Fruit fly (Drosophila melanogaster): ENCODE data around the gene CG34426.

The CG34426 gene

DNA sequence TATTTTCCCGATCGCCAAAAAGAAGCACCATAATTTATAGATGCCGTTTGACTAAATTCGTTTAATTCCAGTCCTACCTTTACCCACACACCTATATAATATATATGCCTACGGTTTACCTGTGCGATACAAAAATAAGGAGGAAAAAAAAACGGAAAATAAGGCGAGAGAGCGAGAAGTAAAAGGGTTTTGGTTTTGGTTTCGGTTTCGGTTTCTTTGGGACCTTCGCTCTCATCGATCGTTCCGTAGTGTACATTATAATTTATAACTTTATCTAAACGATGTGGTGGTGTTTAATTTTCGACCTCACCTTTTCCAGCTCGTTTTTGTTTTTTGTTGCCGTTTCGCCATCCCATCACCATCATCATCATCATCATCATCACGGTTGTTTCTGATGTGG, 23.3 kb downstream of the CG34426 start (continued):
- TF ChIP-seq OdsH (GFP tag; optimal IDR thresholded peaks at IDR 0.05) (no peak), Sp1 (GFP tag; optimal IDR thresholded peaks at IDR 0.05) (no peak)

DNA sequence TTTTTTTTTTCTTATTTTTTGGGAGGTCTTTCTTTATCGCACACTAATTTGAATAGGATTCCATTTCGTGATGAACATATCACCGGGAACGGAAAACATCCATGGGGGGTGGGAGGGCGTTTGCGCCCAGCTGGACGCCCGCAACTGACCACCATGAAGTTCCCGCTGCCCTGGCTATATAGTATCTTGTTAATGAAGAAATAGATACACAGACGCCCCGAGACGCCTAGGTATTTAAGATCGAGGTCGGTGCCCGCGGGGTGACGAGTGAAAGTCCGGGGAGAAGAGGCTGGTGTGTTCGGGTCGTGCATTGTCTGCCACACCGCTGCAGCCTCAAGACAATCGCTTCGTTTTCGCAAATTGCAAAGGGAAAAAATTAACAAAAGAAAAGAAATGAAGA, 23.8 kb downstream of the CG34426 start:
- TF ChIP-seq br (GFP tag; optimal IDR thresholded peaks at IDR 0.05) (no peak), psq (GFP tag; optimal IDR thresholded peaks at IDR 0.05) (no peak), Myc (optimal IDR thresholded peaks at IDR 0.05) (no peak), Hr78 (GFP tag; optimal IDR thresholded peaks at IDR 0.05) (no peak), usp (GFP tag; optimal IDR thresholded peaks at IDR 0.05) (no peak), Sp1 (GFP tag; optimal IDR thresholded peaks at IDR 0.05) (no peak), GATAd (GFP tag; optimal IDR thresholded peaks at IDR 0.05) (no peak), Jra (GFP tag; optimal IDR thresholded peaks at IDR 0.05) (no peak), CG9705 (GFP tag; optimal IDR thresholded peaks at IDR 0.05) (no peak), lola (GFP tag; optimal IDR thresholded peaks at IDR 0.05) (no peak), Abd-B (GFP tag; optimal IDR thresholded peaks at IDR 0.05) (no peak), dmrt93B (GFP tag; optimal IDR thresholded peaks at IDR 0.05) (no peak), dsf (GFP tag; optimal IDR thresholded peaks at IDR 0.05; ENCODE audit: borderline replicate concordance) (no peak), Dfd (GFP tag; optimal IDR thresholded peaks at IDR 0.05) (no peak), ey (GFP tag; optimal IDR thresholded peaks at IDR 0.05) (no peak), rgr (GFP tag; optimal IDR thresholded peaks at IDR 0.05) (no peak), dl (GFP tag; optimal IDR thresholded peaks at IDR 0.05; ENCODE audit: insufficient read depth in 1 of 2, partially characterized antibody in 2 of 2) (no peak), CG32264 (GFP tag; optimal IDR thresholded peaks at IDR 0.05) (no peak)

DNA sequence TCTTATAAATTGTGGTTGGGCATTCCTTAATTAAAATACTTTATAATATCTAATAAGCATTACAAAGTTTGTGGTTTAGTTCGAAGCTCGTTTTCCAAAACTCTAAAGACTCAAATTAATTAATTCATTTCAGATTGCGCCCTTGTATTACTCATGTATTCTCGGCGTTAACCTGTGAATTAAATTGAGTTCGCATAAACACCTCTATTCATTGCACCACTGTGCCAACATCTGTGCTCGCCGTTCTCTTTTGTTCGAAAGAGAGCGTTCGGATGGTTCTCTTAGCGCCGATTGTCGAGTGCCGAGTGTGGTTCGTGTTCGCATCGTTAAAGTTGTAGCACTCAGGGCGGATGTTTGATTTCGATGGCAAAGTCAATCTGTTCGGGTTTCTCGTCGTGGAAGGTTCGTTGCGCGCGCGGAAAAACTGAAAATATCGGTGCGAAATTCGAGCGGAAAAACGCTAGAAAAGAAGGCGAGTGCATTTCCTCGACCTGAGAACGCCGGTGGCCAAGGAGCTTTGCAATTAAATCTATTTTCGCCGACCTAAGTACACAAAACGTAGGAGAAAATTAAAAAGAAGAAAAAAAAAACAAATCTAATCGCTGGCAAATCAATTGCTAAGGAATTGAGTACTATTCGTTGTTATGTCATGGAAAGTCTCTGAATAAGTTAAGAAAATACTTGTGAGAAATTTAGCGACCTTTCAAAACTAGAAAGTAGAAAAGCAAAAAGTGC, 25.0 kb downstream of the CG34426 start, which contains the start of gene dally:
dally (plus strand) TSS at position 373 of the 735 bp plus-strand sequence.
- peak; percentile 11 for TF ChIP-seq h (GFP tag; optimal IDR thresholded peaks at IDR 0.05)
- TF ChIP-seq sv (GFP tag; optimal IDR thresholded peaks at IDR 0.05), result no peak
- TF ChIP-seq CG32264 (GFP tag; optimal IDR thresholded peaks at IDR 0.05), result no peak
- TF ChIP-seq CG9705 (GFP tag; optimal IDR thresholded peaks at IDR 0.05), result no peak
- peak; percentile 43 for TF ChIP-seq rgr (GFP tag; optimal IDR thresholded peaks at IDR 0.05)
- no peak for TF ChIP-seq lola (GFP tag; optimal IDR thresholded peaks at IDR 0.05)
- no peak for TF ChIP-seq usp (GFP tag; optimal IDR thresholded peaks at IDR 0.05)
- no peak for TF ChIP-seq Abd-B (GFP tag; optimal IDR thresholded peaks at IDR 0.05)
- no peak for TF ChIP-seq Hnf4 (GFP tag; optimal IDR thresholded peaks at IDR 0.05)
- TF ChIP-seq CrebA (GFP tag; optimal IDR thresholded peaks at IDR 0.05; ENCODE audit: borderline replicate concordance), result no peak
- peak; percentile 24 for TF ChIP-seq brk (GFP tag; optimal IDR thresholded peaks at IDR 0.05)
- TF ChIP-seq Hr78 (GFP tag; optimal IDR thresholded peaks at IDR 0.05), result no peak
- no peak for TF ChIP-seq dmrt93B (GFP tag; optimal IDR thresholded peaks at IDR 0.05)
- TF ChIP-seq Jra (GFP tag; optimal IDR thresholded peaks at IDR 0.05), result no peak
- TF ChIP-seq Hr83 (GFP tag; optimal IDR thresholded peaks at IDR 0.05; ENCODE audit: poor library complexity, severe bottlenecking), result peak; percentile 58
- TF ChIP-seq psq (GFP tag; optimal IDR thresholded peaks at IDR 0.05), result no peak
- peak; percentile 23 for TF ChIP-seq fru (GFP tag; optimal IDR thresholded peaks at IDR 0.05)
- no peak for TF ChIP-seq GATAd (GFP tag; optimal IDR thresholded peaks at IDR 0.05)
- TF ChIP-seq Dif (GFP tag; optimal IDR thresholded peaks at IDR 0.05; ENCODE audit: partially characterized antibody), result peak; percentile 87
- no peak for TF ChIP-seq tai (GFP tag; optimal IDR thresholded peaks at IDR 0.05)
- no peak for TF ChIP-seq Dfd (GFP tag; optimal IDR thresholded peaks at IDR 0.05)
- TF ChIP-seq Mio (GFP tag; optimal IDR thresholded peaks at IDR 0.05), result no peak
- no peak for TF ChIP-seq Myc (optimal IDR thresholded peaks at IDR 0.05)
- peak; percentile 26 for TF ChIP-seq jim (GFP tag; optimal IDR thresholded peaks at IDR 0.05)
- TF ChIP-seq woc (GFP tag; optimal IDR thresholded peaks at IDR 0.05), result peak; percentile 74
- peak; percentile 29 for TF ChIP-seq br (GFP tag; optimal IDR thresholded peaks at IDR 0.05)
- peak; percentile 38 for TF ChIP-seq Rel (GFP tag; optimal IDR thresholded peaks at IDR 0.05)
- TF ChIP-seq Rel (tag; optimal IDR thresholded peaks at IDR 0.05), result peak; percentile 38
- TF ChIP-seq ey (GFP tag; optimal IDR thresholded peaks at IDR 0.05), result no peak
- TF ChIP-seq N (GFP tag; optimal IDR thresholded peaks at IDR 0.05), result no peak
- peak; percentile 75 for TF ChIP-seq sage (GFP tag; optimal IDR thresholded peaks at IDR 0.05)
- peak; percentile 42 for TF ChIP-seq Vsx2 (GFP tag; optimal IDR thresholded peaks at IDR 0.05; ENCODE audit: partially characterized antibody)
- no peak for TF ChIP-seq OdsH (GFP tag; optimal IDR thresholded peaks at IDR 0.05)
- peak; percentile 43 for TF ChIP-seq Sp1 (GFP tag; optimal IDR thresholded peaks at IDR 0.05)
- TF ChIP-seq dl (GFP tag; optimal IDR thresholded peaks at IDR 0.05; ENCODE audit: insufficient read depth in 1 of 2, partially characterized antibody in 2 of 2), result peak; percentile 77 to 85
- no peak for TF ChIP-seq pan (optimal IDR thresholded peaks at IDR 0.05)
- peak; percentile 20 to 25 for TF ChIP-seq foxo (GFP tag; optimal IDR thresholded peaks at IDR 0.05)
- TF ChIP-seq dsf (GFP tag; optimal IDR thresholded peaks at IDR 0.05; ENCODE audit: borderline replicate concordance), result no peak
- TF ChIP-seq HLH106 (tag; optimal IDR thresholded peaks at IDR 0.05), result no peak

All from whole organism, wandering third instar larva.